Fruit fly (Drosophila melanogaster): ENCODE measurements around the gene CG32813.

CG32813 gene

DNA sequence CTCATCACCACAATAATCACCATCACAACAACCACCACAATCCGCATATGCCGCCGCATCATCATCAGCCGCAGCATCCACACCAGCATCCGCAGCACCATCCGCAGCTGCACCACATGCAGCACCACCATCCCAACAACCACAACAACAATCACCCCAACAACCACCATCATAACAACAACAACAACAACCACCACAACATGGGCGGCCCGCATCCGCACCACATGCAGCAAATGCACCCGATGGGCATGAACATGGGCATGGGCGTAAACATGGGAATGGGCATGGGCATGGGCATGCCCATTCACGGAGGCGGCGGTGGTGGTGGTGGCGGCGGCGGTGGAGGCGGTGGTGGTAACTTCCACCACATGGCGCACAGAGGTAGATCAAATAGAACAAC is 8.0 kb upstream of the CG32813 start:
- TF ChIP-seq EcR (GFP tag; optimal IDR thresholded peaks at IDR 0.05) (no peak), pan (optimal IDR thresholded peaks at IDR 0.05) (no peak), usp (GFP tag; optimal IDR thresholded peaks at IDR 0.05) (no peak), CG8478 (optimal IDR thresholded peaks at IDR 0.05) (no peak), Dll (optimal IDR thresholded peaks at IDR 0.05) (no peak), psq (optimal IDR thresholded peaks at IDR 0.05) (no peak)

DNA sequence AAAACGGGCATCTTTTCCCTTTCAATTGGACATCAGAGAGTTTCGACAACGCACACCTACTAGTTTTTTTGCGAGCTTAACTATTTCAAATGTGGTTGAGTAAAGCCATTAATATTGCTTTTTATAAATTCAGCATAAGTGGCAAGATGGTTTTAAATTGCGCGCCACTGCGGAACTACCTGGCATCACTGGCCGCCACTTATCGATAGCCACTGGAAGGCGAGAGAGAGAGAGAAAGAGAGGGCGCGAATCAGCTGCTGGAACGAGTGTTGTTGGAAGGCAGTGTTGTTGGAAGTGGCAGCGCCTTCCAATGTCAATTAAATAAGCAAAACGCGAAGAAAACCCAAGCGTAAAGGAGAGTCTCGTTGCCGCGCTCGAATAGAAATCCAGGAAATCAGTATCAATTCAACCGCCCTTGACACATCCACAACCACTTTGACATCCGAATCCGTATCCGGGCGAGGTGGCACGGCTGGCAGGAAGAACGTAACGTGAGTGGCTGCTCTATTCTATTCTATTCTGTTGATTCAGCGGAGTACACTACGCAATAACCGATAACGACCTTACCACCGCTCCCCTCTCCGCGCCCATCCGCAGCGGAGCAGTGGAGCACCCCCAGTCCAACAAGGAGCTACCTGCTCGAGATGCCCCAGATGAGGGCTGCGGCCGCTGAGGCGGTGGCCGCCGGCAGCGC is 5.3 kb upstream of the CG32813 start, which contains the start of gene AMPKalpha:
Gene AMPKalpha, plus strand, starts transcription at position 272 of the 694 bp plus-strand sequence.
- TF ChIP-seq usp (GFP tag; optimal IDR thresholded peaks at IDR 0.05) (no peak), EcR (GFP tag; optimal IDR thresholded peaks at IDR 0.05) (no peak), CG8478 (optimal IDR thresholded peaks at IDR 0.05) (no peak), pan (optimal IDR thresholded peaks at IDR 0.05) (no peak)

DNA sequence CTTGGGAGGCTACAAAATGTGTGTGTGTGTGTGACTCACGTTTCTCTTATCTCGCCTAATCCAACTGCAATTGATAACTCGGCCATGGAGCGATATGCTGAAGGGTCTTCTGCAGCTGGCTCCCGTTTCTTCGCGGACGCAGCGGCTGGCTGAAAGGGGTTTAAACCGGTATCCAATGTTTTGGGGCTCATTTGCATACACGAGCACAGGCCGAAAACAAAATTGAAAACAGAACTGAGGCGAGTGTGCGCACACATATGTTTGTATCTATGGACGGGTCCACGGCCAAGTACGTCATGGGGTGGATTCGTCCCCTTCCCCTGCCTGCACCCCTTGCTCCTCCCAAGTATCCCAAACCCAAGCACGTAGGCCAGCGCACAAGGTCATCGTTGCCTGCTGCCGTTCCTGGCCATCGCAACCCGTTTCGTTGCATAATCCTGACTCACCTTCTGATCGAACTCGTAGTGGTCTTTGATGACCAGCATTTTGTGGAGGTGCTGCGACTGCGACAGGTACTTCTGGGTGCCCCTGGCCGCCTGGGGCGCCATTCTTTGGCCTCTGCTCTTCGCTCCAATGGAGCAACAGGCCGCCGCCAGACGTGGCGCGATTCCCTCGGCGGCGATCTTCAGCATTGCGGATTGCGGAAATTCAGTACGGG is 893 bp upstream of the CG32813 start:
- TF ChIP-seq pan (optimal IDR thresholded peaks at IDR 0.05): no peak
- no peak for TF ChIP-seq Dll (optimal IDR thresholded peaks at IDR 0.05)

DNA sequence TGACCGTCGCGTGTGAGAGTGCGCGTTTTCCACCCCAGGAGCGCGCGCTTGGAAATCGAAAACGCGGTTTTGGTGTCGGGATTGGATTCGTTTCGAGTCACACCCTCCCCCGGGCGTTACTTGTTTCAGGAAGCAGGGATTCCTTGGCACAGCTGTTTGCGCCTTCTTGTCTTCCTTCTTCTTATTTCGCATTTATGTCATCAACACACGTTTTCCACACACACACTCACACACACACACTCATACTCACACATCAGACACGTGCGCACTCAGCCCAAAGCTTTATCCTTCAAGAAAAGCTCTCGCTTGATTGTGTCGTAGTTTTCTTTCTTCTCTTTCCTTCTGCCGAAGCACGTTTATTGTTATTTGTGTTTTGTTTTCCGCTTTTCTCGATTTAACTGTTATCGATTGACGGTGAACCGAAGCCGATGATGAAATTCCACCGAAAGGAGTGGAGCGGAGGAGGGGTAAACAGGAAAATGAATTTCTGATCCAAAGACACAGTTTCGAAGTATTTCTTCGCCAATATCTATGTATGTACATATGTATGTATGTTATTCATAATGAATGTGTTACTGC is 788 bp downstream of the CG32813 start:
- TF ChIP-seq pan (optimal IDR thresholded peaks at IDR 0.05) (no peak), CG8478 (optimal IDR thresholded peaks at IDR 0.05) (no peak), psq (optimal IDR thresholded peaks at IDR 0.05) (no peak), EcR (GFP tag; optimal IDR thresholded peaks at IDR 0.05) (no peak), Dll (optimal IDR thresholded peaks at IDR 0.05) (no peak), usp (GFP tag; optimal IDR thresholded peaks at IDR 0.05) (no peak)

DNA sequence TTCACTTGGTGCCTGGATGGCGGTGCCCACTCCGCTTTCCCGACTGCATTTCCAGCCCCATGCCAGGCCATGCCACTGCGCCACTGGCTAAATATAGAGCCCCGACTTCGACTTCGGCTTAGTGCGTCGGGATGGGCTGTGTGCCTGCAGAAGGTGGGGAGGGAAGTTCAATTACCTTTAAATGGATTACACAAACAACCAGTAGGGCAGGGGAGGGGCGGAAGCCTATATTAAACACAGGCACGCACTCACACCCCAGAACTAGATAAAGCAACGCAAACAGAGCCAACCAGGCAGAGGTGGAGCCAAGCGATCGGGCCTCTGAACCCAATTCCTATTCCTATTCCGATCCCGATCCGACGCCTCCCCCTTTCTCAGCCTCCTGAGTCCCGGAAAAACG is 1.8 kb downstream of the CG32813 start:
- TF ChIP-seq EcR (GFP tag; optimal IDR thresholded peaks at IDR 0.05): no peak
- no peak for TF ChIP-seq Dll (optimal IDR thresholded peaks at IDR 0.05)
- TF ChIP-seq psq (optimal IDR thresholded peaks at IDR 0.05): no peak
- TF ChIP-seq usp (GFP tag; optimal IDR thresholded peaks at IDR 0.05): no peak
- TF ChIP-seq CG8478 (optimal IDR thresholded peaks at IDR 0.05): no peak
- TF ChIP-seq pan (optimal IDR thresholded peaks at IDR 0.05): no peak

DNA sequence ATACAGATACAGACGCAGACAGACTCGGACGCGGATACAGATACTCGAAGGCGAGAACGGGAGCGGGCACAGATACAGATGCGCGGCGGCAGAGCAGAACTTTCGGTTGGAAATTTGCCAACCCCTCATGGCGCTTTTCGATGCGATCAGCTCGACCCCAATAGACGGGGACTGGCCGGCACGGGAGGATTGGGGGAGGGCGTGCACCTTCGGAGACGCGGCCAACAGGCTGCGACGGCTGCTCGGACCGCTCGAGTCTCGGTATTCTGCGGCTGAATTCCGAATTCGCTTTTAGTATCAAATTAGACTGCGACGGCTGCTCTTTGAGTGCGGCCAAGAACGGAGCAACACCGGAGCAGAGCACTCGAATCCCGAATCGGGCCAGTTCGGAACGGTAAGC is 3.5 kb downstream of the CG32813 start:
- TF ChIP-seq Dll (optimal IDR thresholded peaks at IDR 0.05) (no peak), usp (GFP tag; optimal IDR thresholded peaks at IDR 0.05) (no peak), pan (optimal IDR thresholded peaks at IDR 0.05) (no peak), psq (optimal IDR thresholded peaks at IDR 0.05) (no peak), EcR (GFP tag; optimal IDR thresholded peaks at IDR 0.05) (no peak), CG8478 (optimal IDR thresholded peaks at IDR 0.05) (no peak)

DNA sequence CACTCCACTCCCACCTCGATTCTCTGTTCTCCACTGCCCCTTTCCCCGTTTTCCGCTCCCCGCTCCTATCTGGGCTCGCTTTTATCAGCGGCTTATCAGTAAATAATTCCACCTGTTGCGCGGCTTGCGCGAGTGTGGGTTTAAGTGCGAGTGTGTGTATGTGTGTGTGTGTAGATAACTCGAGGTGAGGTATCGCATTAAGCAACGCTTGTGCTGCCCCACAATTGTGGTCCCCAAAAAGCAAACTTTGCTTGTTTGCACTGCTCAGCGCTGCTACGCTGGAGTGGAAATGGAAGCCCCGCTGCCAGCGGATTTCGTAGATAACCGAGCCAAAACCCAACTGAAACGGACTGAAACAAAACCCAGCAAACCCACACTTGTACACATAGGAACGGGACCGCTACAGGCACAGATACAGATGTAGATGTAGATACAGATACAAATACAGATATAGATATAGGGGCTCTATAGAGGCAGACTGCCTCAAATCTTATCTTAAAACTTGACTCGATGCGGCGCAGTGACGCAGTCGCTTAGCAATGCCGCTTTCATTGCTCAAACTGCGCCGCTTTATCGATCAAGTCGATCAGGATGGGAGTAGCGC is 6.5 kb downstream of the CG32813 start:
- no peak for TF ChIP-seq usp (GFP tag; optimal IDR thresholded peaks at IDR 0.05)
- no peak for TF ChIP-seq CG8478 (optimal IDR thresholded peaks at IDR 0.05)
- no peak for TF ChIP-seq psq (optimal IDR thresholded peaks at IDR 0.05)

DNA sequence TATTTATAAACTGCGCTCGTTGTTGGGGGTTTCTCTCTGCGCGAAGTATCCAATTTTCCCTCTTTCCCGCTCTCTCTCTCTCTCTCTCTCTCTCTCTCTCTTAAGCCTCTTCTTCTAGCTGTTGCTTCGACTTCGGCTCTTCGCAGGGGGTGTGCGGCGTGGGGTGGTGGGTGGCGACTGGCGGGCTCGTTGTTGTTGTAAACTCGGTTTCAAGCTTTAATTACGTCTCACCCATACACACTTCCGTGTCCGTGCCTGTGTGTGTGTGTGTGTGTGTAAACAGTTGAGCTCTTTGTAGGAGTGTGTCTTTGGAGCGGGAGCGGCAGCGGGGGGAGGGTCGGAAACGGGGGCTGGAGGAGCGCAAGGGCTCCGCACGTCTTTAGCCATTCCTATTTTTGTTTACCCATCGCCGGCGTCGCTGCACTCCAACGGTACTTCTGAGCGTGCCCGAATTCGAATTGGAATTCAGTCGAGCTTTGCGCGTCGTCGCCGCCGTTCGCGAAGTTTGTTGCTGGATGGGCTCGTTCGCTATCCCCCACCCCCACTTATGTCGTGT is 7.5 kb downstream of the CG32813 start:
- TF ChIP-seq usp (GFP tag; optimal IDR thresholded peaks at IDR 0.05) (no peak), pan (optimal IDR thresholded peaks at IDR 0.05) (no peak), EcR (GFP tag; optimal IDR thresholded peaks at IDR 0.05) (no peak), psq (optimal IDR thresholded peaks at IDR 0.05) (no peak), CG8478 (optimal IDR thresholded peaks at IDR 0.05) (no peak), Dll (optimal IDR thresholded peaks at IDR 0.05) (peak; percentile 90)

DNA sequence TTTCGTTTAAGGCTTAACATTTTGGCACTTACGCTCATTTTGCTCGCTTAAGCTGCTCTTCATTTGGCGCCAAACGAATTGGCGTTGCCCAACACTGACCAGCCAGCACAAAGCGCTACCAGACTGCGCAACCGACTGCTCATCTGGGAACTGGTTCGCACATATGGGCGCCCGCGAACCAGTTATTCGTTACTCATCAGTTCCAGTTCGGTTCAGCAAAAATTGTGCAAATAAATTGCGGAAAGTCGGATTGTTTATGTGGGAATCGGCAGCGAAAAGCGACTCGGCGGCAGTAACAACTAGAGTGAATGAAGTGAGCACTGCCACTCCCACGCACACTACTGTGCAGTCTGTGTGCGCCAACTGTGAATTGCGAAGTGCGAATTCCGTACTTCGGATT is 12.2 kb downstream of the CG32813 start, which contains the start of gene Rilpl:
Gene Rilpl, plus strand, starts transcription at position 180 of the 400 bp plus-strand sequence.
- no peak for TF ChIP-seq CG8478 (optimal IDR thresholded peaks at IDR 0.05)
- no peak for TF ChIP-seq pan (optimal IDR thresholded peaks at IDR 0.05)
- no peak for TF ChIP-seq EcR (GFP tag; optimal IDR thresholded peaks at IDR 0.05)
- no peak for TF ChIP-seq usp (GFP tag; optimal IDR thresholded peaks at IDR 0.05)
- no peak for TF ChIP-seq Dll (optimal IDR thresholded peaks at IDR 0.05)

DNA sequence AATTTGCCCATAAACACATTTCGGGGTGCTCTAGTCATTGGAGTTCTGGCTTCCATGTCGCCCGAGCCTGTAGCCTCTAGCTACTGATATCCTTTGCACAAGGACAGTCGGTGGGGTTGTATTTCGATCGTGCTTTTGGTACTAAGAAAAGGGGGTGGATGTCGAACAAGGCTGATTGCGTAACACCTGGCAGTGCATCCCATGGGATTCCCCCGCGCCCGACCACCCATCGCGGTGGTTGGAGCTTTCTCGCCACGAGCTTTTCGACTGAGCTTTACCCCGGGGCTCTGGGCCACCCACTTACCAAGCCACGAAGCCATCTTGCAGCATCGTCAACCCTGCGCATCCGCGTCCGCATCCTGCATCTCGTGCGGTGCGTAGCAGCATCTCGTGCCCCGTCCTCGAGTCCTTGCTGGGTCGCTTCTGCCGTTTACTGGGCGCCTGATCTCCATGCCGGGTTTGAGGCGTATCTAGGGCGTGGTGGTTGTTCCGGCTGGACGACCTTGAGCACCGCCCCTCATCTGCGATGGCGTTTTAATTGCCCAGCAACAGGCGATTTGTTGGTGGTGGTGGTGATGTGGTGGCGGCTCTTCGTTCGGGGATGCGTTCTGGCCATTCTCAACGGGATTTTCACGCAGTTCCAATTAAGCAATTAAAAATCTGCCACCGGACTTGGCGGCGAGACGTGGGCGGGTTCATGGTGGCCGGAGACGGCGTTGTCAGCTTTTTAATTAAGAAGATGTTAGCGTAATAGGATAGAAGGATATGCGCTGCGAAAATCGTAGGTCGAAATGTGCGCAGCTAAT is 17.1 kb downstream of the CG32813 start:
- TF ChIP-seq CG8478 (optimal IDR thresholded peaks at IDR 0.05): no peak
- TF ChIP-seq Dll (optimal IDR thresholded peaks at IDR 0.05): no peak
- TF ChIP-seq EcR (GFP tag; optimal IDR thresholded peaks at IDR 0.05): no peak
- TF ChIP-seq usp (GFP tag; optimal IDR thresholded peaks at IDR 0.05): no peak
- TF ChIP-seq pan (optimal IDR thresholded peaks at IDR 0.05): no peak
- no peak for TF ChIP-seq psq (optimal IDR thresholded peaks at IDR 0.05)

DNA sequence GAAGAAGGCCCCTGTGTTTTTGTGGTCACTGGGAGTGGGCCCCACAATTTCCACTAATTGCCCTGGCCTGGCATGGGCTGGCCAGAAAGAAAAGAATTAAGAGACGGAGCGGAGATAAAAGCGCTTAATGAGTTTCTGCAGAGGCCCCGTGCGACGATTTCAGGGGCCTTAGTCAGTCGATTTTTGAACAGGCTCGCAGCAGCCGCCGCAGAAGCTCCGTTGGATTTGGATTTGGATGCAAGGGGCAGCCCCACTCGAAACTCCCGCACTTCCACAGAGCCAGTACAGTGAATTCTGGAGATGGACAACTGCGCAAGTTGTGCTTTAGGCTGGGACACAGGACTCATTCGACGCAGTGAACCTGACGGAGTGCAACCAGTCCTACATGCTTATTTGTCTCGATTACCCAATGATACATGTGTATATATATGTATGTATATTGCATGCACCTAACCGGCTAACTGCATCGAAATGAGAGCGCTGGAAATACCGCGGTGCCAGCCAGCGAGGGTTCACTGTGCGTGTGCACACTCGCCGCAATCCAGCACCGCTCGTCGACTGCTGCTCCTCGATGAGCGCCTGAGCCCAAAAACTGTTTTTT is 17.8 kb downstream of the CG32813 start:
- TF ChIP-seq usp (GFP tag; optimal IDR thresholded peaks at IDR 0.05) (no peak), pan (optimal IDR thresholded peaks at IDR 0.05) (no peak), psq (optimal IDR thresholded peaks at IDR 0.05) (no peak), EcR (GFP tag; optimal IDR thresholded peaks at IDR 0.05) (no peak), CG8478 (optimal IDR thresholded peaks at IDR 0.05) (no peak), Dll (optimal IDR thresholded peaks at IDR 0.05) (no peak)

Measured in whole organism.